Fruit fly (Drosophila melanogaster) whole organism, embryonic: ENCODE data around the gene CG9920.
A peak's percentile ranks its signal among the peaks of the same experiment; 100 is the strongest.

Source experiments
- CG11560 ChIP-seq: fragments of 200-800 bp; sonication (Bioruptor generic); IDR thresholded peaks from 3 replicates; pipeline ENCODE4 v1.3.6; 2022; ENCODE audit warnings: missing biosample characterization, missing genetic modification characterization
- CG12104 ChIP-seq: fragments of 200-800 bp; sonication (Bioruptor generic); optimal IDR thresholded peaks from 3 replicates; lab custom pipeline; 2016; ENCODE audit warnings: missing biosample characterization, missing genetic modification characterization
- CG13894 ChIP-seq: fragments of 200-800 bp; sonication (Bioruptor generic); optimal IDR thresholded peaks from 3 replicates; lab custom pipeline; 2018; ENCODE audit warnings: missing biosample characterization, mild to moderate bottlenecking, missing genetic modification characterization, moderate library complexity
- CG14014 ChIP-seq: fragments of 200-800 bp; sonication (Bioruptor generic); IDR thresholded peaks from 2 replicates; pipeline ENCODE4 v1.3.6; 2022; ENCODE audit warnings: missing biosample characterization, missing genetic modification characterization
- CG14710 ChIP-seq: fragments of 200-800 bp; sonication (Bioruptor generic); optimal IDR thresholded peaks from 3 replicates; lab custom pipeline; 2019; ENCODE audit warnings: missing biosample characterization, mild to moderate bottlenecking, missing genetic modification characterization, moderate library complexity
- CG15011 ChIP-seq: fragments of 200-800 bp; sonication (Bioruptor generic); optimal IDR thresholded peaks from 3 replicates; lab custom pipeline; 2018; ENCODE audit warnings: missing biosample characterization, mild to moderate bottlenecking, missing genetic modification characterization
- CG15269 ChIP-seq: fragments of 200-800 bp; sonication (Bioruptor generic); optimal IDR thresholded peaks from 2 replicates; lab custom pipeline; 2018; ENCODE audit warnings: missing biosample characterization, mild to moderate bottlenecking, missing genetic modification characterization, moderate library complexity
- CG17612 ChIP-seq: fragments of 200-800 bp; sonication (Bioruptor generic); IDR thresholded peaks from 2 replicates; pipeline ENCODE4 v1.3.6; 2022; ENCODE audit warnings: missing biosample characterization, missing genetic modification characterization
- CG1792 ChIP-seq: fragments of 200-800 bp; sonication (Bioruptor generic); optimal IDR thresholded peaks from 2 replicates; lab custom pipeline; 2016; ENCODE audit warnings: missing biosample characterization, missing genetic modification characterization
- CG2678 ChIP-seq: fragments of 200-800 bp; sonication (Bioruptor generic); optimal IDR thresholded peaks from 3 replicates; lab custom pipeline; 2019; ENCODE audit warnings: missing biosample characterization, mild to moderate bottlenecking, missing genetic modification characterization, moderate library complexity
- CG33213 ChIP-seq: fragments of 200-800 bp; sonication (Bioruptor generic); optimal IDR thresholded peaks from 3 replicates; lab custom pipeline; 2016; ENCODE audit warnings: missing biosample characterization, missing genetic modification characterization
- CG33557 ChIP-seq: fragments of 200-800 bp; sonication (Bioruptor generic); optimal IDR thresholded peaks from 2 replicates; lab custom pipeline; 2019; ENCODE audit warnings: missing biosample characterization, mild to moderate bottlenecking, missing genetic modification characterization, moderate library complexity
- CG5953 ChIP-seq: fragments of 200-800 bp; sonication (Bioruptor generic); IDR thresholded peaks from 2 replicates; pipeline ENCODE4 v1.3.6; 2022; ENCODE audit warnings: missing biosample characterization, missing genetic modification characterization
- CG7372 ChIP-seq: fragments of 200-800 bp; sonication (Bioruptor generic); IDR thresholded peaks from 2 replicates; pipeline ENCODE4 v1.3.6; 2022; ENCODE audit warnings: missing biosample characterization, missing genetic modification characterization
- CG8089 ChIP-seq: fragments of 200-800 bp; sonication (Bioruptor generic); optimal IDR thresholded peaks from 3 replicates; lab custom pipeline; 2016; ENCODE audit warnings: missing biosample characterization, missing genetic modification characterization
- CG9609 ChIP-seq: fragments of 200-800 bp; sonication (Bioruptor generic); optimal IDR thresholded peaks from 3 replicates; lab custom pipeline; 2016; ENCODE audit warnings: missing biosample characterization, missing genetic modification characterization
- CG9797 ChIP-seq: fragments of 200-800 bp; sonication (Bioruptor generic); optimal IDR thresholded peaks from 3 replicates; lab custom pipeline; 2018; ENCODE audit warnings: missing biosample characterization, mild to moderate bottlenecking, missing genetic modification characterization
- CG9817 ChIP-seq: fragments of 200-800 bp; sonication (Bioruptor generic); optimal IDR thresholded peaks from 2 replicates; lab custom pipeline; 2018; ENCODE audit warnings: missing biosample characterization, mild to moderate bottlenecking, missing genetic modification characterization, moderate library complexity
- Dek ChIP-seq: fragments of 200-800 bp; sonication (Bioruptor generic); optimal IDR thresholded peaks from 3 replicates; lab custom pipeline; 2019; ENCODE audit warnings: missing biosample characterization, mild to moderate bottlenecking, missing genetic modification characterization, moderate library complexity
- Fer1 ChIP-seq: fragments of 200-800 bp; sonication (Bioruptor generic); optimal IDR thresholded peaks from 2 replicates; lab custom pipeline; 2017; ENCODE audit warnings: missing biosample characterization, mild to moderate bottlenecking, missing genetic modification characterization
- Med ChIP-seq: fragments of 200-800 bp; sonication (Bioruptor generic); peaks from one replicate; lab custom pipeline; 2016; ENCODE audit warnings: missing biosample characterization, missing genetic modification characterization, mild to moderate bottlenecking, inconsistent platforms, moderate library complexity
- Meics ChIP-seq: fragments of 200-800 bp; sonication (Bioruptor generic); optimal IDR thresholded peaks from 2 replicates; lab custom pipeline; 2017; ENCODE audit warnings: missing biosample characterization, mild to moderate bottlenecking, missing genetic modification characterization
- NC2α ChIP-seq: fragments of 200-800 bp; sonication (Bioruptor generic); optimal IDR thresholded peaks from 2 replicates; lab custom pipeline; 2016; ENCODE audit warnings: missing biosample characterization, missing genetic modification characterization
- Neu2 ChIP-seq: fragments of 200-800 bp; sonication (Bioruptor generic); optimal IDR thresholded peaks from 3 replicates; lab custom pipeline; 2016; ENCODE audit warnings: missing biosample characterization, missing genetic modification characterization, borderline replicate concordance
- Sin3A ChIP-seq: fragments of >200 bp; optimal IDR thresholded peaks from 2 replicates; lab custom pipeline; 2018
- Sry-δ ChIP-seq: fragments of 200-800 bp; sonication (Bioruptor generic); optimal IDR thresholded peaks from 2 replicates; lab custom pipeline; 2016; ENCODE audit warnings: missing biosample characterization, missing genetic modification characterization
- Usf ChIP-seq: fragments of 200-800 bp; sonication (Bioruptor generic); optimal IDR thresholded peaks from 2 replicates; lab custom pipeline; 2017; ENCODE audit warnings: missing genotype, missing biosample characterization, missing genetic modification characterization
- Xbp1 ChIP-seq: fragments of 200-800 bp; sonication (Bioruptor generic); optimal IDR thresholded peaks from 3 replicates; lab custom pipeline; 2016; ENCODE audit warnings: missing biosample characterization, mild to moderate bottlenecking, missing genetic modification characterization
- abd-A ChIP-seq: fragments of 200-800 bp; sonication (Bioruptor generic); optimal IDR thresholded peaks from 3 replicates; lab custom pipeline; 2019; ENCODE audit warnings: missing biosample characterization, mild to moderate bottlenecking, missing genetic modification characterization, moderate library complexity
- btn ChIP-seq: fragments of 200-800 bp; sonication (Bioruptor generic); optimal IDR thresholded peaks from 2 replicates; lab custom pipeline; 2016; ENCODE audit warnings: missing biosample characterization, missing genetic modification characterization
- chn ChIP-seq: fragments of 200-800 bp; sonication (Bioruptor generic); optimal IDR thresholded peaks from 2 replicates; lab custom pipeline; 2016; ENCODE audit warnings: missing biosample characterization, missing genetic modification characterization
- cwo ChIP-seq: fragments of 200-800 bp; sonication (Bioruptor generic); optimal IDR thresholded peaks from 3 replicates; lab custom pipeline; 2017; ENCODE audit warnings: missing biosample characterization, missing genetic modification characterization, mild to moderate bottlenecking, moderate library complexity, missing genetic modification reagents
- dm ChIP-seq: fragments of 200-800 bp; sonication (Bioruptor generic); optimal IDR thresholded peaks from 3 replicates; lab custom pipeline; 2016; ENCODE audit warnings: missing biosample characterization, missing genetic modification characterization
- en ChIP-seq: fragments of 200-800 bp; sonication (Bioruptor generic); optimal IDR thresholded peaks from 2 replicates; lab custom pipeline; 2016; ENCODE audit warnings: missing biosample characterization, missing genetic modification characterization
- fd102C ChIP-seq: fragments of 200-800 bp; sonication (Bioruptor generic); optimal IDR thresholded peaks from 2 replicates; lab custom pipeline; 2018; ENCODE audit warnings: missing biosample characterization, mild to moderate bottlenecking, missing genetic modification characterization, moderate library complexity
- ftz-f1 ChIP-seq: fragments of 200-800 bp; sonication (Bioruptor generic); optimal IDR thresholded peaks from 2 replicates; lab custom pipeline; 2016; ENCODE audit warnings: missing biosample characterization, missing genetic modification characterization
- grau ChIP-seq: fragments of 200-800 bp; optimal IDR thresholded peaks from 3 replicates; lab custom pipeline; 2019; ENCODE audit warnings: missing biosample characterization, mild to moderate bottlenecking, missing genetic modification characterization, moderate library complexity
- insv ChIP-seq, 2 experiments: fragments of 200-800 bp; sonication (Bioruptor generic); optimal IDR thresholded peaks; 3 replicates each; lab custom pipeline; 2016 to 2018; ENCODE audit warnings: missing biosample characterization in 2 of 2, missing genetic modification characterization in 2 of 2
- kay ChIP-seq: fragments of 200-800 bp; sonication (Bioruptor generic); optimal IDR thresholded peaks from 2 replicates; lab custom pipeline; 2016; ENCODE audit warnings: missing biosample characterization, missing genetic modification characterization
- knrl ChIP-seq: fragments of 200-800 bp; sonication (Bioruptor generic); IDR thresholded peaks from 3 replicates; pipeline ENCODE4 v1.3.6; 2022; ENCODE audit warnings: missing biosample characterization, missing genetic modification characterization; ENCODE audit not compliant: partially characterized antibody
- lab ChIP-seq: fragments of 200-800 bp; sonication (Bioruptor generic); optimal IDR thresholded peaks from 3 replicates; lab custom pipeline; 2017; ENCODE audit warnings: missing biosample characterization, missing genetic modification characterization, mild to moderate bottlenecking, moderate library complexity, missing genetic modification reagents
- lov ChIP-seq, 2 experiments: fragments of 200-800 bp in 1 of 2; fragments of >200 bp in 1 of 2; sonication (Bioruptor generic) in 1 of 2; IDR thresholded peaks in 1 of 2; optimal IDR thresholded peaks in 1 of 2; 2 replicates in 1 of 2; 3 replicates in 1 of 2; pipeline versions ENCODE4 v1.3.6 to Lab custom; 2017 to 2022; ENCODE audit warnings: missing biosample characterization in 1 of 2, missing genetic modification characterization in 1 of 2
- pho ChIP-seq: fragments of 200-800 bp; sonication (Bioruptor generic); optimal IDR thresholded peaks from 2 replicates; lab custom pipeline; 2016; ENCODE audit warnings: missing biosample characterization, missing genetic modification characterization
- pum ChIP-seq: fragments of 200-800 bp; sonication (Bioruptor generic); optimal IDR thresholded peaks from 2 replicates; lab custom pipeline; 2016; ENCODE audit warnings: missing biosample characterization, missing genetic modification characterization
- sd ChIP-seq: fragments of 200-800 bp; sonication (Bioruptor generic); optimal IDR thresholded peaks from 3 replicates; lab custom pipeline; 2018; ENCODE audit warnings: missing biosample characterization, mild to moderate bottlenecking, missing genetic modification characterization, moderate library complexity
- sim ChIP-seq: fragments of 200-800 bp; sonication (Bioruptor generic); IDR thresholded peaks from 2 replicates; pipeline ENCODE4 v1.3.6; 2022; ENCODE audit warnings: missing biosample characterization, missing genetic modification characterization
- slp2 ChIP-seq: fragments of 200-800 bp; sonication (Bioruptor generic); optimal IDR thresholded peaks from 2 replicates; lab custom pipeline; 2016; ENCODE audit warnings: missing biosample characterization, missing genetic modification characterization
- trh ChIP-seq: fragments of 200-800 bp; sonication (Bioruptor generic); optimal IDR thresholded peaks from 2 replicates; lab custom pipeline; 2016; ENCODE audit warnings: missing biosample characterization, missing genetic modification characterization
- usp ChIP-seq: fragments of >200 bp; optimal IDR thresholded peaks from 2 replicates; lab custom pipeline; 2017; ENCODE audit warnings: missing biosample characterization, missing genetic modification characterization
- zen2 ChIP-seq: fragments of 200-800 bp; sonication (Bioruptor generic); IDR thresholded peaks from 3 replicates; pipeline ENCODE4 v1.3.6; 2022; ENCODE audit warnings: missing biosample characterization, missing genetic modification characterization; ENCODE audit not compliant: partially characterized antibody

CG9920 gene

dm6 chr3R:14122347-14122812, 24.5 kb upstream of the CG9920 start, which contains the start of the genes Abi and twf (continued):
- TF ChIP-seq CG7372: peak; percentile 55
- peak; percentile 61 for TF ChIP-seq CG9817 (tag; lab: Kevin White, UChicago)
- peak; percentile 49 for TF ChIP-seq CG33557 (GFP tag; lab: Kevin White, UChicago)
- TF ChIP-seq CG14710 (tag; lab: Kevin White, UChicago): peak; percentile 86
- no peak for TF ChIP-seq CG15011
- peak; percentile 12 for TF ChIP-seq fd102C (GFP tag; lab: Kevin White, UChicago)
- TF ChIP-seq ftz-f1 (GFP tag; lab: Kevin White, UChicago): no peak
- no peak for TF ChIP-seq abd-A (tag; lab: Kevin White, UChicago)
- peak; percentile 45 for TF ChIP-seq pum (GFP tag; lab: Kevin White, UChicago)
- peak; percentile 54 for TF ChIP-seq CG13894 (tag; lab: Kevin White, UChicago)
- no peak for TF ChIP-seq CG5953 (GFP tag; lab: Robert Waterston, UW)
- TF ChIP-seq knrl (GFP tag; lab: Robert Waterston, UW): no peak
- peak; percentile 17 for TF ChIP-seq dm (GFP tag; lab: Kevin White, UChicago)
- TF ChIP-seq Neu2 (GFP tag; lab: Kevin White, UChicago): no peak
- peak; percentile 71 for TF ChIP-seq chn (GFP tag; lab: Kevin White, UChicago)
- TF ChIP-seq sim: 0 out of 2 replicates have a peak, but pooled peaks have one; percentile 19
- peak; percentile 85 for TF ChIP-seq kay (GFP tag; lab: Kevin White, UChicago)
- peak; percentile 54 for TF ChIP-seq CG12104 (GFP tag; lab: Kevin White, UChicago)
- peak; percentile 45 for TF ChIP-seq CG9609 (GFP tag; lab: Kevin White, UChicago)
- TF ChIP-seq CG15269 (tag; lab: Kevin White, UChicago): no peak
- no peak for TF ChIP-seq zen2 (GFP tag; lab: Robert Waterston, UW)
- no peak for TF ChIP-seq CG11560 (tag; lab: Robert Waterston, UW)
- TF ChIP-seq Dek (tag; lab: Kevin White, UChicago): peak; percentile 38
- TF ChIP-seq CG1792 (GFP tag; lab: Kevin White, UChicago): no peak
- TF ChIP-seq Xbp1 (GFP tag; lab: Kevin White, UChicago): peak; percentile 79
- peak in 1 of 2 experiments; percentile 79 for TF ChIP-seq insv (GFP tag; optimal IDR thresholded peaks at IDR 0.05; lab: Kevin White, UChicago)
- peak; percentile 46 for TF ChIP-seq pho (GFP tag; lab: Kevin White, UChicago)
- peak; percentile 17 for TF ChIP-seq en (GFP tag; lab: Kevin White, UChicago)
- peak; percentile 60 for TF ChIP-seq Meics (GFP tag; lab: Kevin White, UChicago)
- TF ChIP-seq CG17612 (GFP tag; lab: Robert Waterston, UW): no peak
- peak; percentile 57 for TF ChIP-seq grau (tag; lab: Kevin White, UChicago)
- no peak for TF ChIP-seq usp (GFP tag; lab: Kevin White, UChicago)
- peak; percentile 64 for TF ChIP-seq Sin3A (lab: Kevin White, UChicago)
- TF ChIP-seq lov (optimal IDR thresholded peaks at IDR 0.05; lab: Kevin White, UChicago): no peak
- TF ChIP-seq lov (GFP tag; IDR thresholded peaks at IDR 0.05; lab: Robert Waterston, UW): peak; percentile 53; the same call in 1 of the 3 replicates
- peak; percentile 91 for TF ChIP-seq Med (GFP tag; lab: Kevin White, UChicago)
- peak; percentile 78 for TF ChIP-seq lab (GFP tag; lab: Kevin White, UChicago)
- TF ChIP-seq Sry-δ (GFP tag; lab: Kevin White, UChicago): peak; percentile 35
- TF ChIP-seq CG8089 (GFP tag; lab: Kevin White, UChicago): peak; percentile 16
- peak; percentile 50 for TF ChIP-seq slp2
- peak; percentile 54; the same call in 1 of the 2 replicates for TF ChIP-seq CG14014 (GFP tag; lab: Robert Waterston, UW)
- no peak for TF ChIP-seq Usf (GFP tag; lab: Kevin White, UChicago)
- TF ChIP-seq CG33213 (GFP tag; lab: Kevin White, UChicago): peak; percentile 29
- no peak for TF ChIP-seq NC2α (GFP tag; lab: Kevin White, UChicago)
- peak; percentile 58 for TF ChIP-seq Fer1 (GFP tag; lab: Kevin White, UChicago)
- TF ChIP-seq CG9797 (GFP tag; lab: Kevin White, UChicago): peak; percentile 75
- TF ChIP-seq sd (tag; lab: Kevin White, UChicago): peak; percentile 42
- TF ChIP-seq trh (GFP tag; lab: Kevin White, UChicago): peak; percentile 38
- peak; percentile 21 for TF ChIP-seq cwo
- TF ChIP-seq CG2678 (tag; lab: Kevin White, UChicago): no peak
- no peak for TF ChIP-seq btn (GFP tag; lab: Kevin White, UChicago)
